Worm (Caenorhabditis elegans): ENCODE measurements around the gene srw-12.

ce11 chrV:15274757-15275156 lies 36.3 kb upstream of the srw-12 start, which contains the start of gene srw-16:
- TF ChIP-seq die-1 (tag; optimal IDR thresholded peaks at IDR 0.05), result no peak
- TF ChIP-seq dox-1 (GFP tag; IDR thresholded peaks at IDR 0.05), result no peak
- TF ChIP-seq ccch-3 (GFP tag; optimal IDR thresholded peaks at IDR 0.05), result no peak
- no peak for TF ChIP-seq rpc-1 (optimal IDR thresholded peaks at IDR 0.05)
- no peak for TF ChIP-seq rpc-1 (tag; optimal IDR thresholded peaks at IDR 0.05)
- no peak for TF ChIP-seq bed-2 (GFP tag; IDR thresholded peaks at IDR 0.05)
- no peak for TF ChIP-seq egl-18 (GFP tag; IDR thresholded peaks at IDR 0.05)
- TF ChIP-seq snpc-4 (GFP tag; optimal IDR thresholded peaks at IDR 0.05), result no peak
- no peak for TF ChIP-seq snpc-4 (tag; optimal IDR thresholded peaks at IDR 0.05)
- no peak for TF ChIP-seq lin-35 (GFP tag; optimal IDR thresholded peaks at IDR 0.05)
- no peak for TF ChIP-seq pha-4 (tag; optimal IDR thresholded peaks at IDR 0.05)
- no peak for TF ChIP-seq lir-1 (GFP tag; conservative IDR thresholded peaks at IDR 0.05)
- no peak for TF ChIP-seq Y53F4B.3 (GFP tag; IDR thresholded peaks at IDR 0.05)
- TF ChIP-seq nfyb-1 (GFP tag; IDR thresholded peaks at IDR 0.05), result no peak
- TF ChIP-seq somi-1 (GFP tag; optimal IDR thresholded peaks at IDR 0.05), result no peak

All from whole organism, young adult.